Worm (Caenorhabditis elegans): ENCODE data around the gene cwp-3.

DNA sequence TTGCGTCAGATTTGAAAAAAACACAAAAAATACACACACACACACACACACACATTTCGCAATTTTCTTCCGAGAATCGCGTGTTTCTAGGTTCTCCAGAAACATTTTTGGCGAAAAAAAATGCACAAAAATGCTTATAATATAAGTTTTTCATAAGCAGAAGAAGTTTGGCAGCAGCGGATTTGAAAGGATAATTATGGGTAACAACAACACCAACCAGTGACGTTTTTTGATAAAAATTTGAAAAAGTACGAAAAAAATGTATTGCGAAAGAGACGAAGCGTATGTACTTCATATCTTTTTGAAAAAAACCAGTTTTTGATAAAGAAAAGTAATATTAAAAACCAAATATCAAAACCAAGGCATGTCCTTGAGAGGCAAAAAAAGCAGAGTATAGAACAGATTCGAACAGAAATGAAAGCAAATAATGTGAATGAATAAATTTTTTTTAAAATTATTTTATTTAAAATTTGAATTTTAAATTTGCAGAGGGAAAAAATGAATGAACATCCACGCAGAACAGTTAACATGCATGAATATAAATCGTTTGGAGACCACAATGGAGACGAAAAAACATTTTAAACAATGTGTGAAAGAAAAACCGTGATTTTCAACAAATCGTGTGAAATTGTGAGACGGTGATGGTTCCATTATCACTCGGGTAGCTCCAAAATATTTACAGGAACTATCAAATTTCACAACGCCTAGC lies 18.8 kb upstream of the cwp-3 start:
- no peak for TF ChIP-seq nhr-12 (tag; optimal IDR thresholded peaks at IDR 0.05)
- TF ChIP-seq lsy-2 (tag; optimal IDR thresholded peaks at IDR 0.05) = peak in 1 of 2 experiments; percentile 30
- TF ChIP-seq ama-1 (optimal IDR thresholded peaks at IDR 0.05) = peak; percentile 54
- TF ChIP-seq elt-3 (tag; optimal IDR thresholded peaks at IDR 0.05) = no peak
